Fruit fly (Drosophila melanogaster) whole organism, embryonic: Measurements from ENCODE around the gene eas.

Source experiments
- Atf6 ChIP-seq: fragments of 200-800 bp; sonication (Bioruptor generic); IDR thresholded peaks from 2 replicates; pipeline ENCODE4 v1.3.6; 2022; ENCODE audit warnings: missing biosample characterization, missing genetic modification characterization
- Bdp1 ChIP-seq: fragments of 200-800 bp; sonication (Bioruptor generic); optimal IDR thresholded peaks from 3 replicates; lab custom pipeline; 2016; ENCODE audit warnings: missing biosample characterization, missing genetic modification characterization
- CG11456 ChIP-seq: fragments of 200-800 bp; sonication (Bioruptor generic); IDR thresholded peaks from 3 replicates; pipeline ENCODE4 v1.3.6; 2022; ENCODE audit warnings: missing biosample characterization, missing genetic modification characterization
- CG13123 ChIP-seq: fragments of 200-800 bp; sonication (Bioruptor generic); optimal IDR thresholded peaks from 2 replicates; lab custom pipeline; 2016; ENCODE audit warnings: missing biosample characterization, missing genetic modification characterization
- CG15514 ChIP-seq: fragments of 200-800 bp; sonication (Bioruptor generic); optimal IDR thresholded peaks from 3 replicates; lab custom pipeline; 2017; ENCODE audit warnings: missing biosample characterization, missing genetic modification characterization, mild to moderate bottlenecking, moderate library complexity, missing genetic modification reagents
- CG15696 ChIP-seq: fragments of 200-800 bp; sonication (Bioruptor generic); optimal IDR thresholded peaks from 2 replicates; lab custom pipeline; 2019; ENCODE audit warnings: missing biosample characterization, mild to moderate bottlenecking, missing genetic modification characterization, moderate library complexity
- CG1647 ChIP-seq: fragments of 200-800 bp; sonication (Bioruptor generic); optimal IDR thresholded peaks from 3 replicates; lab custom pipeline; 2016; ENCODE audit warnings: missing biosample characterization, missing genetic modification characterization
- CG2116 ChIP-seq: fragments of 200-800 bp; sonication (Bioruptor generic); optimal IDR thresholded peaks from 3 replicates; lab custom pipeline; 2018; ENCODE audit warnings: missing biosample characterization, mild to moderate bottlenecking, missing genetic modification characterization
- CG30431 ChIP-seq: fragments of 200-800 bp; sonication (Bioruptor generic); optimal IDR thresholded peaks from 2 replicates; lab custom pipeline; 2017; ENCODE audit warnings: missing biosample characterization, missing genetic modification characterization
- CG31365 ChIP-seq: fragments of 200-800 bp; sonication (Bioruptor generic); optimal IDR thresholded peaks from 2 replicates; lab custom pipeline; 2018; ENCODE audit warnings: missing biosample characterization, mild to moderate bottlenecking, missing genetic modification characterization
- CG33213 ChIP-seq: fragments of 200-800 bp; sonication (Bioruptor generic); optimal IDR thresholded peaks from 3 replicates; lab custom pipeline; 2016; ENCODE audit warnings: missing biosample characterization, missing genetic modification characterization
- CG6175 ChIP-seq: fragments of 200-800 bp; sonication (Bioruptor generic); IDR thresholded peaks from 3 replicates; pipeline ENCODE4 v1.3.6; 2022; ENCODE audit warnings: missing biosample characterization, missing genetic modification characterization
- CG6683 ChIP-seq: fragments of 200-800 bp; sonication (Bioruptor generic); optimal IDR thresholded peaks from 2 replicates; lab custom pipeline; 2017; ENCODE audit warnings: missing biosample characterization, mild to moderate bottlenecking, missing genetic modification characterization, missing genetic modification reagents
- CG6765 ChIP-seq: fragments of 200-800 bp; sonication (Bioruptor generic); optimal IDR thresholded peaks from 3 replicates; lab custom pipeline; 2017; ENCODE audit warnings: missing biosample characterization, mild to moderate bottlenecking, missing genetic modification characterization
- CG6854 ChIP-seq: fragments of 200-800 bp; sonication (Bioruptor generic); optimal IDR thresholded peaks from 3 replicates; lab custom pipeline; 2017; ENCODE audit warnings: missing biosample characterization, mild to moderate bottlenecking, missing genetic modification characterization
- CG7271 ChIP-seq: fragments of 200-800 bp; sonication (Bioruptor generic); optimal IDR thresholded peaks from 2 replicates; lab custom pipeline; 2018; ENCODE audit warnings: missing biosample characterization, mild to moderate bottlenecking, missing genetic modification characterization, moderate library complexity
- CG7556 ChIP-seq: fragments of 200-800 bp; sonication (Bioruptor generic); optimal IDR thresholded peaks from 2 replicates; lab custom pipeline; 2017; ENCODE audit warnings: missing biosample characterization, mild to moderate bottlenecking, missing genetic modification characterization
- CG7928 ChIP-seq: fragments of 200-800 bp; sonication (Bioruptor generic); optimal IDR thresholded peaks from 2 replicates; lab custom pipeline; 2017; ENCODE audit warnings: missing biosample characterization, mild to moderate bottlenecking, missing genetic modification characterization
- CG8944 ChIP-seq: fragments of 200-800 bp; sonication (Bioruptor generic); optimal IDR thresholded peaks from 3 replicates; lab custom pipeline; 2016; ENCODE audit warnings: missing biosample characterization, missing genetic modification characterization
- Dp ChIP-seq: fragments of 200-800 bp; sonication (Bioruptor generic); optimal IDR thresholded peaks from 2 replicates; lab custom pipeline; 2018; ENCODE audit warnings: missing biosample characterization, mild to moderate bottlenecking, missing genetic modification characterization, moderate library complexity
- Drgx ChIP-seq: fragments of 200-800 bp; sonication (Bioruptor generic); IDR thresholded peaks from 2 replicates; pipeline ENCODE4 v1.3.6; 2022; ENCODE audit warnings: missing biosample characterization, missing genetic modification characterization
- ERR ChIP-seq: fragments of 200-800 bp; sonication (Bioruptor generic); optimal IDR thresholded peaks from 2 replicates; lab custom pipeline; 2016; ENCODE audit warnings: missing biosample characterization, missing genetic modification characterization
- Fer1 ChIP-seq: fragments of 200-800 bp; sonication (Bioruptor generic); optimal IDR thresholded peaks from 2 replicates; lab custom pipeline; 2017; ENCODE audit warnings: missing biosample characterization, mild to moderate bottlenecking, missing genetic modification characterization
- Gug ChIP-seq: fragments of 200-800 bp; sonication (Bioruptor generic); IDR thresholded peaks from 4 replicates; pipeline ENCODE4 v1.3.6; 2022; ENCODE audit warnings: missing biosample characterization, missing genetic modification characterization
- H15 ChIP-seq: fragments of 200-800 bp; sonication (Bioruptor generic); IDR thresholded peaks from 3 replicates; pipeline ENCODE4 v1.3.6; 2022; ENCODE audit warnings: missing biosample characterization, missing genetic modification characterization
- HLH3B ChIP-seq: fragments of 200-800 bp; sonication (Bioruptor generic); IDR thresholded peaks from 2 replicates; pipeline ENCODE4 v1.3.6; 2022; ENCODE audit warnings: missing biosample characterization, missing genetic modification characterization
- Jarid2 ChIP-seq: fragments of 200-800 bp; sonication (Bioruptor generic); optimal IDR thresholded peaks from 3 replicates; lab custom pipeline; 2017; ENCODE audit warnings: mild to moderate bottlenecking, missing biosample characterization, missing genetic modification reagents, missing genetic modification characterization
- Kr ChIP-seq: fragments of 200-800 bp; sonication (Bioruptor generic); optimal IDR thresholded peaks from 2 replicates; lab custom pipeline; 2017; ENCODE audit warnings: missing biosample characterization, mild to moderate bottlenecking, missing genetic modification characterization
- Lim3 ChIP-seq: fragments of 200-800 bp; sonication (Bioruptor generic); IDR thresholded peaks from 2 replicates; pipeline ENCODE4 v1.3.6; 2022; ENCODE audit warnings: missing biosample characterization, missing genetic modification characterization
- YL-1 ChIP-seq: fragments of 200-800 bp; sonication (Bioruptor generic); optimal IDR thresholded peaks from 3 replicates; lab custom pipeline; 2017; ENCODE audit warnings: missing biosample characterization, mild to moderate bottlenecking, missing genetic modification characterization
- amos ChIP-seq: fragments of 200-800 bp; sonication (Bioruptor generic); IDR thresholded peaks from 2 replicates; pipeline ENCODE4 v1.3.6; 2022; ENCODE audit warnings: missing biosample characterization, missing genetic modification characterization; ENCODE audit not compliant: partially characterized antibody
- bcd ChIP-seq: fragments of 200-800 bp; sonication (Bioruptor generic); optimal IDR thresholded peaks from 2 replicates; lab custom pipeline; 2017; ENCODE audit warnings: missing biosample characterization, mild to moderate bottlenecking, missing genetic modification characterization
- br ChIP-seq: fragments of >200 bp; optimal IDR thresholded peaks from 2 replicates; lab custom pipeline; 2017
- bsh ChIP-seq, 2 experiments: fragments of 200-800 bp; sonication (Bioruptor generic); optimal IDR thresholded peaks; 2 replicates each; lab custom pipeline; 2017 to 2018; ENCODE audit warnings: mild to moderate bottlenecking in 2 of 2, missing biosample characterization in 2 of 2, missing genetic modification characterization in 2 of 2, moderate library complexity in 1 of 2
- cad ChIP-seq: fragments of >200 bp; optimal IDR thresholded peaks from 2 replicates; lab custom pipeline; 2017; ENCODE audit warnings: missing biosample characterization, missing genetic modification characterization
- crol ChIP-seq: fragments of 200-800 bp; sonication (Bioruptor generic); IDR thresholded peaks from 2 replicates; pipeline ENCODE4 v1.3.6; 2022; ENCODE audit warnings: missing biosample characterization, missing genetic modification characterization
- disco-r ChIP-seq: fragments of 200-800 bp; sonication (Bioruptor generic); optimal IDR thresholded peaks from 2 replicates; lab custom pipeline; 2016; ENCODE audit warnings: missing biosample characterization, missing genetic modification characterization
- ewg ChIP-seq: fragments of 200-800 bp; sonication (Bioruptor generic); optimal IDR thresholded peaks from 3 replicates; lab custom pipeline; 2017; ENCODE audit warnings: mild to moderate bottlenecking, missing biosample characterization, missing genetic modification reagents, missing genetic modification characterization
- fru ChIP-seq: fragments of >200 bp; optimal IDR thresholded peaks from 2 replicates; lab custom pipeline; 2017
- gsb ChIP-seq: fragments of 200-800 bp; sonication (Bioruptor generic); IDR thresholded peaks from 2 replicates; pipeline ENCODE4 v1.3.6; 2022; ENCODE audit warnings: missing biosample characterization, missing genetic modification characterization
- gsb-n ChIP-seq: fragments of 200-800 bp; sonication (Bioruptor generic); optimal IDR thresholded peaks from 3 replicates; lab custom pipeline; 2018; ENCODE audit warnings: missing biosample characterization, mild to moderate bottlenecking, missing genetic modification characterization
- gt ChIP-seq: fragments of 200-800 bp; sonication (Bioruptor generic); IDR thresholded peaks from 2 replicates; pipeline ENCODE4 v1.3.6; 2022; ENCODE audit warnings: missing biosample characterization, missing genetic modification characterization
- inv ChIP-seq: fragments of 200-800 bp; sonication (Bioruptor generic); IDR thresholded peaks from 2 replicates; pipeline ENCODE4 v1.3.6; 2022; ENCODE audit warnings: missing biosample characterization, missing genetic modification characterization; ENCODE audit not compliant: partially characterized antibody
- kni ChIP-seq: fragments of 200-800 bp; sonication (Bioruptor generic); optimal IDR thresholded peaks from 3 replicates; lab custom pipeline; 2017; ENCODE audit warnings: mild to moderate bottlenecking, missing biosample characterization, missing genetic modification reagents, missing genetic modification characterization
- lmd ChIP-seq: fragments of 200-800 bp; sonication (Bioruptor generic); IDR thresholded peaks from 2 replicates; pipeline ENCODE4 v1.3.6; 2022; ENCODE audit warnings: missing biosample characterization, missing genetic modification characterization
- nerfin-1 ChIP-seq: fragments of 200-800 bp; sonication (Bioruptor generic); optimal IDR thresholded peaks from 3 replicates; lab custom pipeline; 2019; ENCODE audit warnings: missing biosample characterization, mild to moderate bottlenecking, missing genetic modification characterization, moderate library complexity
- odd ChIP-seq: fragments of 200-800 bp; sonication (Bioruptor generic); optimal IDR thresholded peaks from 2 replicates; lab custom pipeline; 2017; ENCODE audit warnings: missing biosample characterization, mild to moderate bottlenecking, missing genetic modification characterization
- pb ChIP-seq: fragments of 200-800 bp; sonication (Bioruptor generic); optimal IDR thresholded peaks from 3 replicates; lab custom pipeline; 2016; ENCODE audit warnings: missing biosample characterization, missing genetic modification characterization
- pita ChIP-seq: fragments of 200-800 bp; sonication (Bioruptor generic); optimal IDR thresholded peaks from 2 replicates; lab custom pipeline; 2017; ENCODE audit warnings: missing biosample characterization, mild to moderate bottlenecking, missing genetic modification characterization
- pnt ChIP-seq: fragments of 200-800 bp; sonication (Bioruptor generic); optimal IDR thresholded peaks from 3 replicates; lab custom pipeline; 2016; ENCODE audit warnings: missing biosample characterization, missing genetic modification characterization
- unc-4 ChIP-seq: fragments of 200-800 bp; sonication (Bioruptor generic); IDR thresholded peaks from 2 replicates; pipeline ENCODE4 v1.3.6; 2022; ENCODE audit warnings: missing biosample characterization, missing genetic modification characterization; ENCODE audit not compliant: partially characterized antibody
- vvl ChIP-seq: fragments of 200-800 bp; sonication (Bioruptor generic); IDR thresholded peaks from 2 replicates; pipeline ENCODE4 v1.3.6; 2022; ENCODE audit warnings: missing biosample characterization, missing genetic modification characterization
- yki ChIP-seq: fragments of >200 bp; optimal IDR thresholded peaks from 3 replicates; lab custom pipeline; 2018

Gene eas

DNA sequence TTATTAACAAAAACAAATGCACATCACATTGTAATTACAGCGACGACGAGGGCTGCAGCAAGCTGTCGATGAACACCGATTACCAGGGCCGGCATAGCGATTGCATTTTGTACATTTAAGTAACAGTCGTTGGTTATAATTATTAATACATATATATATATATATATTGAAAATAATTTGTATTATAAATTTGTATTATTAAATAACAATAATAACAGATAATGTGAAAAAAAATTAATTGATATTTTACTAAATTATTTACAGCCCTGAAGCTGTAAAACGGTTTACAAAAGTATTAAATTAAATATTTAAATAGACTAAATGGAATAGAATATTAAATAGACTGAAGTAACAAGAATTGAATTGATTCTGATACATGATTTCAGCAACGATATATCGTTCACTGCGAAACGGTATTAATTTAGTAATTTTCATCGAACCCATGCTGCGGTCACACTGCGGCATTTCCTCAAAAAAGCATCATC is 2.2 kb upstream of the eas start, which contains the start of the genes kat80 and Prosalpha4 (continued):
- no peak for TF ChIP-seq CG1647
- no peak for TF ChIP-seq Drgx (GFP tag; lab: Robert Waterston, UW)
- TF ChIP-seq lmd (GFP tag; lab: Robert Waterston, UW) = no peak
- TF ChIP-seq pnt (GFP tag; lab: Kevin White, UChicago) = no peak
- no peak for TF ChIP-seq ERR (GFP tag; lab: Kevin White, UChicago)
- no peak for TF ChIP-seq H15 (GFP tag; lab: Robert Waterston, UW)
- TF ChIP-seq amos (GFP tag; lab: Robert Waterston, UW) = peak; percentile 77
- peak; percentile 30 for TF ChIP-seq bcd
- no peak for TF ChIP-seq gt (GFP tag; lab: Robert Waterston, UW)
- no peak for TF ChIP-seq CG7271 (tag; lab: Kevin White, UChicago)
- TF ChIP-seq CG7556 = no peak
- TF ChIP-seq CG6765 (GFP tag; lab: Kevin White, UChicago) = no peak
- no peak for TF ChIP-seq br
- TF ChIP-seq vvl = peak; percentile 39; the same call in 1 of the 2 replicates
- TF ChIP-seq CG6683 (GFP tag; lab: Kevin White, UChicago) = no peak
- no peak for TF ChIP-seq Fer1 (GFP tag; lab: Kevin White, UChicago)
- peak; percentile 58 for TF ChIP-seq CG15514 (GFP tag; lab: Kevin White, UChicago)
- TF ChIP-seq gsb (GFP tag; lab: Robert Waterston, UW) = no peak
- TF ChIP-seq CG33213 (GFP tag; lab: Kevin White, UChicago) = no peak
- TF ChIP-seq CG8944 (GFP tag; lab: Kevin White, UChicago) = no peak
- no peak for TF ChIP-seq YL-1
- no peak for TF ChIP-seq CG6175 (GFP tag; lab: Robert Waterston, UW)
- peak; percentile 96 for TF ChIP-seq CG7928 (GFP tag; lab: Kevin White, UChicago)
- no peak for TF ChIP-seq CG11456 (GFP tag; lab: Robert Waterston, UW)
- no peak for TF ChIP-seq HLH3B (GFP tag; lab: Robert Waterston, UW)
- TF ChIP-seq Lim3 = no peak
- TF ChIP-seq pb (GFP tag; lab: Kevin White, UChicago) = no peak
- TF ChIP-seq Kr (GFP tag; lab: Kevin White, UChicago) = no peak
- no peak for TF ChIP-seq pita (GFP tag; lab: Kevin White, UChicago)
- peak; percentile 22 for TF ChIP-seq Dp (GFP tag; lab: Kevin White, UChicago)
- TF ChIP-seq CG2116 (GFP tag; lab: Kevin White, UChicago) = no peak
- no peak for TF ChIP-seq kni (GFP tag; lab: Kevin White, UChicago)
- TF ChIP-seq CG13123 = no peak
- TF ChIP-seq nerfin-1 = peak; percentile 13
- no peak for TF ChIP-seq odd (GFP tag; lab: Kevin White, UChicago)
- TF ChIP-seq disco-r (GFP tag; lab: Kevin White, UChicago) = no peak
- no peak for TF ChIP-seq Jarid2
- no peak for TF ChIP-seq CG6854
- TF ChIP-seq bsh (GFP tag; optimal IDR thresholded peaks at IDR 0.05; lab: Kevin White, UChicago) = peak in 1 of 2 experiments; percentile 28
- no peak for TF ChIP-seq gsb-n (tag; lab: Kevin White, UChicago)
- TF ChIP-seq yki (lab: Kevin White, UChicago) = no peak
- no peak for TF ChIP-seq CG30431
- TF ChIP-seq CG31365 = no peak
- TF ChIP-seq inv (GFP tag; lab: Robert Waterston, UW) = peak; percentile 44; the same call in 1 of the 2 replicates
- no peak for TF ChIP-seq cad (GFP tag; lab: Kevin White, UChicago)
- no peak for TF ChIP-seq crol (GFP tag; lab: Robert Waterston, UW)
- TF ChIP-seq unc-4 = peak; percentile 69
- peak; percentile 47 for TF ChIP-seq CG15696
- peak; percentile 35; the same call in 1 of the 4 replicates for TF ChIP-seq Gug
- TF ChIP-seq fru = no peak
- TF ChIP-seq ewg (GFP tag; lab: Kevin White, UChicago) = no peak
- no peak for TF ChIP-seq Atf6 (GFP tag; lab: Robert Waterston, UW)
- TF ChIP-seq Bdp1 (GFP tag; lab: Kevin White, UChicago) = no peak
